Worm (Caenorhabditis elegans) whole organism, L4/young adult: Measurements from ENCODE around the gene nasp-1.

Experiments
- W03F9.2 ChIP-seq: fragments of 150-350 bp; optimal IDR thresholded peaks from 2 replicates; lab custom pipeline; 2014; ENCODE audit warnings: missing biosample characterization, missing genetic modification characterization
- dao-5 ChIP-seq: sonication (generic microtip); optimal IDR thresholded peaks from 2 replicates; lab custom pipeline; 2016; ENCODE audit warnings: missing genotype, missing genetic modification characterization, moderate library complexity, missing compliant biosample characterization
- him-1 ChIP-seq: sonication (generic microtip); optimal IDR thresholded peaks from 2 replicates; lab custom pipeline; 2016; ENCODE audit warnings: missing genotype, missing genetic modification reagents, missing genetic modification characterization, missing compliant biosample characterization

The nasp-1 gene

ce11 chrII:11105981-11106711 is at the start of gene nasp-1:
nasp-1 (plus strand) TSS chrII:11106612.
- peak; percentile 8 for TF ChIP-seq W03F9.2 (tag; lab: Kevin White, UChicago)
- no peak for TF ChIP-seq him-1

ce11 chrII:11057256-11057655 is 49.2 kb upstream of the nasp-1 start:
- TF ChIP-seq him-1 (no peak), W03F9.2 (tag; lab: Kevin White, UChicago) (no peak), dao-5 (tag; lab: Kevin White, UChicago) (no peak)

ce11 chrII:11064191-11064695 is 42.2 kb upstream of the nasp-1 start:
- TF ChIP-seq him-1 (no peak), dao-5 (tag; lab: Kevin White, UChicago) (no peak)

ce11 chrII:11072565-11072964 is 33.8 kb upstream of the nasp-1 start:
- TF ChIP-seq dao-5 (tag; lab: Kevin White, UChicago) (no peak), W03F9.2 (tag; lab: Kevin White, UChicago) (no peak), him-1 (no peak)

- no peak for TF ChIP-seq dao-5 (tag; lab: Kevin White, UChicago)
- no peak for TF ChIP-seq W03F9.2 (tag; lab: Kevin White, UChicago)
- no peak for TF ChIP-seq him-1
These were observed 29.9 kb upstream of the nasp-1 start for ce11 chrII:11076550-11076949.

ce11 chrII:11086770-11087169 is 19.6 kb upstream of the nasp-1 start:
- TF ChIP-seq W03F9.2 (tag; lab: Kevin White, UChicago) (no peak), him-1 (no peak), dao-5 (tag; lab: Kevin White, UChicago) (no peak)

ce11 chrII:11088137-11088536 is 18.3 kb upstream of the nasp-1 start:
- TF ChIP-seq W03F9.2 (tag; lab: Kevin White, UChicago) (no peak), him-1 (no peak), dao-5 (tag; lab: Kevin White, UChicago) (no peak)

- TF ChIP-seq him-1 (no peak), dao-5 (tag; lab: Kevin White, UChicago) (no peak), W03F9.2 (tag; lab: Kevin White, UChicago) (no peak)
These were observed 17.1 kb upstream of the nasp-1 start, which contains the start of gene unc-53 for ce11 chrII:11089356-11089755. unc-53 (minus strand) TSS chrII:11089456.

ce11 chrII:11091577-11091976 is 14.8 kb upstream of the nasp-1 start:
- TF ChIP-seq him-1 (no peak), W03F9.2 (tag; lab: Kevin White, UChicago) (no peak), dao-5 (tag; lab: Kevin White, UChicago) (no peak)

ce11 chrII:11092413-11092812 is 14.0 kb upstream of the nasp-1 start, which contains the start of gene rpl-42:
rpl-42 (plus strand) TSS chrII:11092713.
- no peak for TF ChIP-seq dao-5 (tag; lab: Kevin White, UChicago)
- no peak for TF ChIP-seq him-1
- no peak for TF ChIP-seq W03F9.2 (tag; lab: Kevin White, UChicago)

- TF ChIP-seq him-1 (no peak), W03F9.2 (tag; lab: Kevin White, UChicago) (no peak)
These were observed 12.0 kb upstream of the nasp-1 start for ce11 chrII:11094431-11094830.

ce11 chrII:11096233-11096632 is 10.2 kb upstream of the nasp-1 start, which contains the start of gene nbs-1:
nbs-1 (minus strand) TSS chrII:11096478.
- TF ChIP-seq W03F9.2 (tag; lab: Kevin White, UChicago) (no peak), dao-5 (tag; lab: Kevin White, UChicago) (no peak), him-1 (no peak)

ce11 chrII:11097154-11097887 is 9.1 kb upstream of the nasp-1 start, which contains the start of the genes rpl-36.A and nuo-1:
rpl-36.A (minus strand) TSS chrII:11097204.
nuo-1 (plus strand) TSS chrII:11097837.
- TF ChIP-seq dao-5 (tag; lab: Kevin White, UChicago) (no peak), W03F9.2 (tag; lab: Kevin White, UChicago) (peak; percentile 87), him-1 (peak; percentile 28)

- TF ChIP-seq W03F9.2 (tag; lab: Kevin White, UChicago) = no peak
- no peak for TF ChIP-seq him-1
- no peak for TF ChIP-seq dao-5 (tag; lab: Kevin White, UChicago)
These were observed 6.6 kb upstream of the nasp-1 start, which contains the start of gene C09H10.4 for ce11 chrII:11099841-11100240. C09H10.4 (plus strand) TSS chrII:11100141.
